Worm (Caenorhabditis elegans) whole organism, midembryonic: Measurements from ENCODE around the gene Y49A3A.3.

ENCODE experiments used
- T22C8.4 ChIP-seq: fragments of 200-800 bp; sonication (Bioruptor generic); IDR thresholded peaks from 2 replicates; pipeline ENCODE4 v1.3.6; 2022; ENCODE audit warnings: missing genetic modification characterization, missing compliant biosample characterization
- cog-1 ChIP-seq: sonication (generic microtip); optimal IDR thresholded peaks from 2 replicates; lab custom pipeline; 2016; ENCODE audit warnings: missing genetic modification characterization, missing compliant biosample characterization
- flt-1 ChIP-seq: fragments of 200-800 bp; sonication (Bioruptor generic); IDR thresholded peaks from 2 replicates; pipeline ENCODE4 v1.3.6; 2022; ENCODE audit warnings: missing genetic modification characterization, missing compliant biosample characterization
- klf-2 ChIP-seq: fragments of 200-800 bp; sonication (Bioruptor generic); conservative IDR thresholded peaks from 2 replicates; pipeline ENCODE4 v1.3.6; 2022; ENCODE audit warnings: missing genetic modification reagents, missing genetic modification characterization, missing compliant biosample characterization
- med-1 ChIP-seq: sonication (generic microtip); optimal IDR thresholded peaks from 2 replicates; lab custom pipeline; 2017; ENCODE audit warnings: missing genetic modification characterization, mild to moderate bottlenecking, missing compliant biosample characterization, antibody characterized with exemption, missing genetic modification reagents; ENCODE audit not compliant: insufficient read depth
- ref-1 ChIP-seq: fragments of 200-800 bp; sonication (Bioruptor generic); conservative IDR thresholded peaks from 2 replicates; pipeline ENCODE4 v1.3.6; 2022; ENCODE audit warnings: missing genetic modification reagents, missing genetic modification characterization, missing compliant biosample characterization
- tab-1 ChIP-seq: fragments of 200-800 bp; sonication (Bioruptor generic); IDR thresholded peaks from 2 replicates; pipeline ENCODE4 v1.3.6; 2022; ENCODE audit warnings: missing genetic modification characterization, missing compliant biosample characterization
- ztf-23 ChIP-seq: fragments of 200-800 bp; sonication (Bioruptor generic); IDR thresholded peaks from 2 replicates; pipeline ENCODE4 v1.3.6; 2022; ENCODE audit warnings: missing genetic modification reagents, missing genetic modification characterization, missing compliant biosample characterization
- ztf-29 ChIP-seq: fragments of 200-800 bp; sonication (Bioruptor generic); IDR thresholded peaks from 2 replicates; pipeline ENCODE4 v1.3.6; 2022; ENCODE audit warnings: missing genetic modification reagents, missing genetic modification characterization, missing compliant biosample characterization

Y49A3A.3 gene

DNA sequence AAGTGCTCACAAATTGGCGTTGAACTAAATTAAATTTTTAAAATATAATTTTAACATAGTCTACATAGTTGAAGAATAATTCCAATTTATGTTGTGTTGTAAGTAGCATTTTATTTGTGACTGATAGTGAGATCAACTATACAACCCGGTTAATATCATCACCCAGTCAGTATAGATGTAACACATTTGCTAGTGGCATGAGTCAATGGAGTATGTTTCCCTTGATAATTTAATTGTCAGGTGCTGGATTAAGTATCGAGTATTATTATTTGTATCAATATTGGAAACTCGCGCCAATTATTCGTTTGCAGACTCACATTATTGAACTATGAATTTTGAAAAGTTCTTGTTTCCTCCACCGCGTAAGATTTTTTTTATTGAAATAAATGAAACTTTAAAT is 19.3 kb upstream of the Y49A3A.3 start, which contains the start of gene srm-5:
Gene srm-5 (plus strand): TSS at position 301 of the 400 bp plus-strand sequence.
- TF ChIP-seq tab-1 (GFP tag; lab: Robert Waterston, UW): no peak
- no peak for TF ChIP-seq T22C8.4 (GFP tag; lab: Robert Waterston, UW)
- no peak for TF ChIP-seq ztf-23 (GFP tag; lab: Robert Waterston, UW)
- no peak for TF ChIP-seq klf-2
- TF ChIP-seq med-1 (GFP tag; lab: Kevin White, UChicago): no peak
- no peak for TF ChIP-seq flt-1 (GFP tag; lab: Robert Waterston, UW)
- no peak for TF ChIP-seq ztf-29 (GFP tag; lab: Robert Waterston, UW)
- TF ChIP-seq cog-1 (tag; lab: Kevin White, UChicago): no peak
- no peak for TF ChIP-seq ref-1

DNA sequence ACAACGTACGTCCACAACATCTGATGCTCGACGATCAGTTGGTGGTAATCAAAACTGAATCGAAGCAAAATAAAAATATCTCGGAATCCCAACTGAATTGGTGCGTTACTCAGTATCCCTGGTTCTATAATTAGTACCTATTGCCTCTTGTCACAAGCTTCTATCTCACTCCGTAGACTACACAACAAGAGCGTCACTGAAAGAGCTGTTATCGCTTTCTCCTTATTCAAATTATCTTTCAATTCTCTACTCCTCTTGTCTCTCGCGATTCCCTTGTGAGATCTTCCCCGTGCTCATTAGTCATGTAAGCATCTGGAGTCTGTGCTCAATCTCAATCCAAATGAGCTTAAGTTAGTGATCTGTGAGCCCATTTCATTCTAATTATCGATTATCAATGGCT is 17.6 kb upstream of the Y49A3A.3 start, which contains the start of gene srm-6:
Gene srm-6 (plus strand): TSS at position 301 of the 400 bp plus-strand sequence.
- no peak for TF ChIP-seq ref-1
- no peak for TF ChIP-seq med-1 (GFP tag; lab: Kevin White, UChicago)
- no peak for TF ChIP-seq T22C8.4 (GFP tag; lab: Robert Waterston, UW)
- TF ChIP-seq flt-1 (GFP tag; lab: Robert Waterston, UW): no peak
- TF ChIP-seq ztf-23 (GFP tag; lab: Robert Waterston, UW): no peak
- TF ChIP-seq tab-1 (GFP tag; lab: Robert Waterston, UW): no peak
- no peak for TF ChIP-seq ztf-29 (GFP tag; lab: Robert Waterston, UW)
- no peak for TF ChIP-seq cog-1 (tag; lab: Kevin White, UChicago)
- no peak for TF ChIP-seq klf-2

DNA sequence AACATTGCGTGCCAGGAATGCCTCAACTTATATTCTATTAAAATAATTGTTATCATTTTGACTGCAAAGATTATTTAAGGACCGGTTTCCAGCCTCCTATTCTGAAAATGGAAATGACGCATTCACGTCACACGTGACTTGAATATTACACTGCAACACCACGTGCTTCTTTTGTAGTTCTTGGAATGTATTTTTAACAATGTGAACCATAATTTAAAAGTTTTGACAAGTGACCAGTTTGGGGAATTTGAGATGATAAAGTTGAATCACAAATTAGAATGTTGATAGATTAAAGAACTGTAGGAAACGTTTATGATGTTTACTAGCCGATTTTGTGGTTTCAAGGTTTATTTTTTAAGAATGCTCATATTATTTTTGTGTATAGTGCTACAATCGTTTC is 12.5 kb upstream of the Y49A3A.3 start, which contains the start of gene F47B8.10:
Gene F47B8.10 (plus strand): TSS at position 301 of the 400 bp plus-strand sequence.
- no peak for TF ChIP-seq med-1 (GFP tag; lab: Kevin White, UChicago)
- TF ChIP-seq ztf-23 (GFP tag; lab: Robert Waterston, UW): no peak
- no peak for TF ChIP-seq T22C8.4 (GFP tag; lab: Robert Waterston, UW)
- TF ChIP-seq ztf-29 (GFP tag; lab: Robert Waterston, UW): no peak
- no peak for TF ChIP-seq ref-1
- TF ChIP-seq cog-1 (tag; lab: Kevin White, UChicago): no peak
- TF ChIP-seq flt-1 (GFP tag; lab: Robert Waterston, UW): no peak
- TF ChIP-seq klf-2: no peak
- no peak for TF ChIP-seq tab-1 (GFP tag; lab: Robert Waterston, UW)

DNA sequence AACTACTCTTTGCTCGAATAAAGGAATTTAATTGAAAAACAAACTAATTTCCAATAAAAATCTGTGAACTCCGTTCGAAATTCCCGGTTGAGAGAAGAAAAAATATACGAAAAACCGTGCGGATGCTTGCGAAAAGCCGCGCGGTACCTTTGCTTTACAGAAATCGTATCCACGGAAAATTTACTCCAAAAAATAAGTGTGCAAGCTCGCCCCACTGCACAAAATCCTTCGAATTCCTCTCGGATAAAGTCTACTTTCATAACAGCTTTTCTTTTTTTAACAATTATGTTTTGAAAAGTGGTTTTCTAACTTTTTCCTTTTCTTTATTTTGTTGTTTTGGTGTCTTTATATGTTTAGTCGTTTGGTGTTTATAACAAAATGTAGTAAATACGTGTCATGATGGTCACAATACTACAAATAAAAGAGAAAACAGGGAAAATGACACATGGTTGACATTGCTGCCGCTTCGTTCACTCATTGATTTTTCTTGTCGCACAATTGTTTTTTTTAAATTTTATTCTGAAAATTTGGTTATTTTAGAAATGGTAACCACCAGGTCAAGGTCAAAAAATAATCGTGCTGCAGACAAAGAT is 6.9 kb upstream of the Y49A3A.3 start, which contains the start of gene cept-2:
Gene cept-2 (plus strand): TSS at position 533 of the 593 bp plus-strand sequence.
- TF ChIP-seq T22C8.4 (GFP tag; lab: Robert Waterston, UW) (no peak), klf-2 (0 out of 2 replicates have a peak, but pooled peaks have one; percentile 54), med-1 (GFP tag; lab: Kevin White, UChicago) (no peak), ztf-29 (GFP tag; lab: Robert Waterston, UW) (no peak), flt-1 (GFP tag; lab: Robert Waterston, UW) (peak; percentile 78), ztf-23 (GFP tag; lab: Robert Waterston, UW) (peak; percentile 77), cog-1 (tag; lab: Kevin White, UChicago) (peak; percentile 84)

DNA sequence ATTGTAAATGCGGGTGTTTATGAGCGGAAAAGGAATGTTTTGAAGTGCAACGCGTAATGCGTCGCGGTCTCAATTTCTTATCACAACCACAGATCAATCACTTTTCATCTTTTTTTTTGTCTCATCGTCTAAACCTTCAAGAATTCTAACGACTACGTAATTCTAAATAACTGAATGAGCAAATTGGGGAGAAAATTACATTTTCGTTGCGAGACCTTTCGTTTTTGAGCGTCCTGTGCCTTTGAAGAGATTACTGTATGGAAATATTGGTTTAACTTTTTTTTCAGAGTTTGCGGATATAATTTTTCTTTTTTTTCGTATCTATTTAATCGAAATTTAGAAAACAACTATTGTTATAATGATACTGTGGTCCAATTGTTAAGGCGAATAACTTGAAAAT is 3.7 kb upstream of the Y49A3A.3 start:
- no peak for TF ChIP-seq med-1 (GFP tag; lab: Kevin White, UChicago)
- no peak for TF ChIP-seq ref-1
- TF ChIP-seq ztf-23 (GFP tag; lab: Robert Waterston, UW): no peak
- no peak for TF ChIP-seq klf-2
- TF ChIP-seq flt-1 (GFP tag; lab: Robert Waterston, UW): no peak
- TF ChIP-seq cog-1 (tag; lab: Kevin White, UChicago): no peak
- no peak for TF ChIP-seq tab-1 (GFP tag; lab: Robert Waterston, UW)
- no peak for TF ChIP-seq ztf-29 (GFP tag; lab: Robert Waterston, UW)
- no peak for TF ChIP-seq T22C8.4 (GFP tag; lab: Robert Waterston, UW)

DNA sequence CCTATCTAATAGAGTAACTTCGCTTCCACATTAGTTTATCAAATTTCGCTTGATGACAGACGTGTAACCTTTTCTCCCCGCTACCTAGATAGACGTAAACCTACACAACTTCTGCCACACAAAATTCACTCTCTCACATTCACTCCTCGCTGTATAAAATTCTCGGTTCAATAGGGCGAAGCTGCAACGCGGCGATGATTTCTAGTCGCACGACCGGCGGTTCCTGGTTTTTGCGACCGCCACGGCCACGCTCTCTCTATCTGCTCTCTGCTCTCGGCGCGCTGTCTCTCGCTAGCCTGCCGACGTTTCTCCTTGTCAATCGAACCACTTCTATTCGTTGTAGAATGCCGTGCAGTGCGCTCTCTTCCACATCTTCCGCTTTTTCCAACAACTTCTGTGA is 3.3 kb upstream of the Y49A3A.3 start:
- TF ChIP-seq flt-1 (GFP tag; lab: Robert Waterston, UW) (peak; percentile 35; the same call in 1 of the 2 replicates), med-1 (GFP tag; lab: Kevin White, UChicago) (no peak), ref-1 (no peak)

DNA sequence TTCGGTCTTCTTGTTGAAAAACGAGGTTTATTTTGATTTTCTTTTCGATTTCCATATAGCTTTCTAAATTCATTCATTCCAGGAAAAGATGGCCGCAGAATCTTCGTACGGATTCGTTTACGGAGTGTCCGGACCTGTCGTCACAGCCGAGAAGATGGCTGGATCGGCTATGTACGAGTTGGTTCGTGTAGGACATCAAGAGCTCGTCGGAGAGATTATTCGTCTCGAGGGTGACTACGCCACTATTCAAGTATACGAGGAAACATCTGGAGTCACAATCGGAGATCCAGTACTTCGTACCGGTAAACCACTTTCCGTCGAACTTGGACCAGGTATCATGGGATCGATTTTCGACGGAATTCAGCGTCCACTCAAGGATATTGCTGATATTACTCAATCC is 2.6 kb upstream of the Y49A3A.3 start, which contains the start of gene vha-13:
Gene vha-13 (plus strand): TSS at position 81 of the 400 bp plus-strand sequence.
- no peak for TF ChIP-seq tab-1 (GFP tag; lab: Robert Waterston, UW)
- TF ChIP-seq T22C8.4 (GFP tag; lab: Robert Waterston, UW): no peak
- TF ChIP-seq klf-2: no peak
- TF ChIP-seq ztf-29 (GFP tag; lab: Robert Waterston, UW): no peak
- no peak for TF ChIP-seq cog-1 (tag; lab: Kevin White, UChicago)
- no peak for TF ChIP-seq ref-1
- no peak for TF ChIP-seq flt-1 (GFP tag; lab: Robert Waterston, UW)
- TF ChIP-seq ztf-23 (GFP tag; lab: Robert Waterston, UW): no peak
- TF ChIP-seq med-1 (GFP tag; lab: Kevin White, UChicago): no peak

DNA sequence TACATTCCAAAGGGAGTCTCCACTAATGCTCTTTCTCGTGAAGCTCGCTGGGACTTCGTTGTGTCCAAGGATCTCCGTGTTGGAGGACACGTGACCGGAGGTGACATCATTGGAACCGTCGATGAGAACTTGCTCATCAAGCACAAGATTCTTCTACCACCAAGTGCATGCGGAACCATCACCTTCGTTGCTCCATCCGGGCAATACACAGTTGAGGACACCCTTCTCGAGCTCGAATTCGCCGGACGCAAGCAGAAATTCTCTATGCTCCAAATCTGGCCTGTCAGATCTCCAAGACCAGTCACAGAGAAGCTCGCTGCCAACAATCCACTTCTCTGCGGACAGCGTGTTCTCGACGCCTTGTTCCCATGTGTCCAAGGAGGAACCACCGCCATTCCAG is 2.2 kb upstream of the Y49A3A.3 start:
- TF ChIP-seq flt-1 (GFP tag; lab: Robert Waterston, UW) (0 out of 2 replicates have a peak, but pooled peaks have one; percentile 57), klf-2 (no peak), ztf-29 (GFP tag; lab: Robert Waterston, UW) (no peak), cog-1 (tag; lab: Kevin White, UChicago) (no peak), med-1 (GFP tag; lab: Kevin White, UChicago) (no peak)

DNA sequence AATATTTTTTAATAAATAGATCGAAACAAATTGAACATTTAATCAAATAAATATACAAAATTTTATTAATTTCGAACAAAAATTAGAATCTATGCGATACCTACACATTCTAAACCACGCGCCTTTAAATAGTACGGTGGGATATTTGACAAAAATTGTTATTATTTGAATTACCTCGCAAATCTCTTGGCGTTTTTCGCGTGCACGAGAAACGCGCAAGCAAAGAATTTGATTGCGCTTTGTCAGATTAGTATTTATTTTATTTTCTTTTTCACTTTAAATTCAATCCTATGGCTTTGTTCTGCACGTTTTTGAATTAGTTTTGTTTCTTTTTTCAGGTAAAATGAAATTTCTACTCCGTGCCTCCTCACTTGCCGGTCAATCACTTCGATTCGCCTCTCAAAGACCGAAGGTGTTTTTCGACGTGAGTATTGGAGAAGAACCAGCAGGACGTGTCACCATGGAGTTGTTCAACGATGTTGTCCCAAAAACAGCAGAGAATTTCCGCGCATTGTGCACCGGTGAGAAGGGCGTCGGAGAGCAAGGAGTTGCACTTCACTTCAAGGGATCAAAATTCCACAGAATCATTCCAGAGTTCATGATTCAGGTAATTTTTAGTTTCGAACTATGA is 1.6 kb downstream of the Y49A3A.3 start, which contains the start of gene cyn-1:
Gene cyn-1 (plus strand): TSS at position 339 of the 631 bp plus-strand sequence.
- 0 out of 2 replicates have a peak, but pooled peaks have one; percentile 34 for TF ChIP-seq flt-1 (GFP tag; lab: Robert Waterston, UW)
- no peak for TF ChIP-seq ztf-29 (GFP tag; lab: Robert Waterston, UW)
- peak; percentile 2 for TF ChIP-seq cog-1 (tag; lab: Kevin White, UChicago)
